Worm (Caenorhabditis elegans) whole organism, late embryonic: ENCODE data around the gene dpy-13.

ENCODE experiments used
- elt-4 ChIP-seq: sonication (generic microtip); optimal IDR thresholded peaks from 2 replicates; lab custom pipeline; 2016; ENCODE audit warnings: missing genetic modification characterization, missing compliant biosample characterization
- hlh-13 ChIP-seq: fragments of 200-800 bp; sonication (Bioruptor generic); optimal IDR thresholded peaks from 2 replicates; lab custom pipeline; 2018; ENCODE audit warnings: mild to moderate bottlenecking, missing genetic modification characterization, missing compliant biosample characterization
- nhr-11 ChIP-seq: fragments of 150-350 bp; optimal IDR thresholded peaks from 2 replicates; lab custom pipeline; 2014; ENCODE audit warnings: missing biosample characterization, missing genetic modification characterization
- tbx-2 ChIP-seq: sonication (generic microtip); optimal IDR thresholded peaks from 2 replicates; lab custom pipeline; 2016; ENCODE audit warnings: missing genetic modification characterization, missing compliant biosample characterization

ce11 chrIV:4210868-4211267 lies 24.5 kb upstream of the dpy-13 start:
- TF ChIP-seq nhr-11: no peak
- no peak for TF ChIP-seq elt-4 (tag; lab: Kevin White, UChicago)
- no peak for TF ChIP-seq tbx-2 (tag; lab: Kevin White, UChicago)
- no peak for TF ChIP-seq hlh-13 (GFP tag; lab: Kevin White, UChicago)
